Worm (Caenorhabditis elegans) whole organism, mixed stage, embryonic: ENCODE results near the gene gfi-3.

Source experiments
- M03D4.4 ChIP-seq: sonication (generic microtip); optimal IDR thresholded peaks from 2 replicates; lab custom pipeline; 2017; ENCODE audit warnings: mild to moderate bottlenecking, missing genetic modification characterization, missing compliant biosample characterization
- bed-3 ChIP-seq: fragments of 200-800 bp; sonication (Bioruptor generic); optimal IDR thresholded peaks from 3 replicates; lab custom pipeline; 2018; ENCODE audit warnings: mild to moderate bottlenecking, missing genetic modification characterization, moderate library complexity, missing compliant biosample characterization
- blmp-1 ChIP-seq: fragments of 150-350 bp; optimal IDR thresholded peaks from 2 replicates; lab custom pipeline; 2014; ENCODE audit warnings: missing biosample characterization, missing genetic modification characterization
- ceh-39 ChIP-seq: fragments of 150-350 bp; optimal IDR thresholded peaks from 2 replicates; lab custom pipeline; 2014; ENCODE audit warnings: missing biosample characterization, missing genetic modification characterization
- ces-1 ChIP-seq: fragments of 150-350 bp; optimal IDR thresholded peaks from 2 replicates; lab custom pipeline; 2014; ENCODE audit warnings: missing biosample characterization, missing genetic modification reagents, missing genetic modification characterization
- cnd-1 ChIP-seq: fragments of 200-800 bp; sonication (Bioruptor generic); optimal IDR thresholded peaks from 2 replicates; lab custom pipeline; 2018; ENCODE audit warnings: mild to moderate bottlenecking, missing genetic modification characterization, missing compliant biosample characterization
- elt-3 ChIP-seq: fragments of 150-350 bp; optimal IDR thresholded peaks from 2 replicates; lab custom pipeline; 2014; ENCODE audit warnings: missing biosample characterization, missing genetic modification characterization
- flh-1 ChIP-seq: fragments of 200-800 bp; sonication (Bioruptor generic); optimal IDR thresholded peaks from 2 replicates; lab custom pipeline; 2018; ENCODE audit warnings: mild to moderate bottlenecking, missing genetic modification characterization, moderate library complexity, missing compliant biosample characterization
- ham-2 ChIP-seq: fragments of 200-800 bp; sonication (Bioruptor generic); optimal IDR thresholded peaks from 2 replicates; lab custom pipeline; 2018; ENCODE audit warnings: mild to moderate bottlenecking, missing genetic modification characterization, missing compliant biosample characterization
- lin-13 ChIP-seq: fragments of 150-350 bp; optimal IDR thresholded peaks from 2 replicates; lab custom pipeline; 2014; ENCODE audit warnings: missing biosample characterization, missing genetic modification characterization
- lin-32 ChIP-seq: fragments of 200-800 bp; sonication (Bioruptor generic); optimal IDR thresholded peaks from 2 replicates; lab custom pipeline; 2018; ENCODE audit warnings: mild to moderate bottlenecking, missing genetic modification characterization, missing compliant biosample characterization
- lsy-2 ChIP-seq: fragments of 150-350 bp; optimal IDR thresholded peaks from 2 replicates; lab custom pipeline; 2014; ENCODE audit warnings: missing biosample characterization, missing genetic modification characterization
- mab-5 ChIP-seq: fragments of 150-350 bp; optimal IDR thresholded peaks from 2 replicates; lab custom pipeline; 2014; ENCODE audit warnings: missing biosample characterization, missing genetic modification characterization
- mep-1 ChIP-seq: fragments of 150-350 bp; optimal IDR thresholded peaks from 2 replicates; lab custom pipeline; 2017; ENCODE audit warnings: missing biosample characterization, missing genetic modification reagents, missing genetic modification characterization, inconsistent platforms
- mls-2 ChIP-seq: sonication (generic microtip); optimal IDR thresholded peaks from 2 replicates; lab custom pipeline; 2016; ENCODE audit warnings: mild to moderate bottlenecking, missing genetic modification characterization, moderate library complexity, missing compliant biosample characterization
- nhr-2 ChIP-seq: fragments of 150-350 bp; optimal IDR thresholded peaks from 2 replicates; lab custom pipeline; 2014; ENCODE audit warnings: missing biosample characterization, missing genetic modification characterization
- nhr-237 ChIP-seq: fragments of 150-350 bp; optimal IDR thresholded peaks from 2 replicates; lab custom pipeline; 2014; ENCODE audit warnings: missing biosample characterization, missing genetic modification characterization
- nhr-28 ChIP-seq: fragments of 150-350 bp; optimal IDR thresholded peaks from 2 replicates; lab custom pipeline; 2014; ENCODE audit warnings: missing biosample characterization, missing genetic modification characterization
- nhr-76 ChIP-seq: sonication (generic microtip); optimal IDR thresholded peaks from 2 replicates; lab custom pipeline; 2017; ENCODE audit warnings: missing biosample characterization, missing genetic modification characterization
- pha-4 ChIP-seq: fragments of 150-350 bp; optimal IDR thresholded peaks from 2 replicates; lab custom pipeline; 2018; ENCODE audit warnings: missing biosample characterization, missing genetic modification reagents, missing genetic modification characterization
- snpc-4 ChIP-seq: fragments of 150-350 bp; optimal IDR thresholded peaks from 2 replicates; lab custom pipeline; 2014; ENCODE audit warnings: missing biosample characterization, missing genetic modification characterization
- sptf-1 ChIP-seq: sonication (generic microtip); optimal IDR thresholded peaks from 2 replicates; lab custom pipeline; 2017; ENCODE audit warnings: mild to moderate bottlenecking, missing genetic modification characterization, moderate library complexity, missing compliant biosample characterization
- tbx-8 ChIP-seq: fragments of 200-800 bp; sonication (Bioruptor generic); optimal IDR thresholded peaks from 2 replicates; lab custom pipeline; 2018; ENCODE audit warnings: mild to moderate bottlenecking, missing genetic modification characterization, moderate library complexity, missing compliant biosample characterization
- unc-120 ChIP-seq: sonication (generic microtip); optimal IDR thresholded peaks from 2 replicates; lab custom pipeline; 2017; ENCODE audit warnings: missing genetic modification characterization, missing compliant biosample characterization; ENCODE audit not compliant: poor library complexity, severe bottlenecking
- unc-62 ChIP-seq: fragments of 150-350 bp; optimal IDR thresholded peaks from 2 replicates; lab custom pipeline; 2014; ENCODE audit warnings: missing biosample characterization, missing genetic modification reagents, missing genetic modification characterization
- zip-8 ChIP-seq: fragments of 150-350 bp; optimal IDR thresholded peaks from 2 replicates; lab custom pipeline; 2014; ENCODE audit warnings: missing biosample characterization, missing genetic modification characterization
- ztf-11 ChIP-seq: fragments of 150-350 bp; optimal IDR thresholded peaks from 2 replicates; lab custom pipeline; 2014; ENCODE audit warnings: missing biosample characterization, missing genetic modification characterization

The gfi-3 gene

ce11 chrX:14505578-14506353 lies 25.4 kb downstream of the gfi-3 start:
- peak; percentile 10 for TF ChIP-seq cnd-1 (tag; lab: Kevin White, UChicago)
- TF ChIP-seq M03D4.4: peak; percentile 52
- TF ChIP-seq nhr-2 (tag; lab: Kevin White, UChicago): no peak
- TF ChIP-seq blmp-1 (tag; lab: Kevin White, UChicago): no peak
- TF ChIP-seq pha-4: no peak
- TF ChIP-seq zip-8: no peak
- TF ChIP-seq mab-5 (tag; lab: Kevin White, UChicago): no peak
- TF ChIP-seq nhr-28 (tag; lab: Kevin White, UChicago): no peak
- TF ChIP-seq lin-13: no peak
- no peak for TF ChIP-seq ceh-39 (tag; lab: Kevin White, UChicago)

- TF ChIP-seq bed-3 (GFP tag; lab: Kevin White, UChicago) (no peak), nhr-28 (tag; lab: Kevin White, UChicago) (no peak)
Observed at ce11 chrX:14507992-14508391, 27.6 kb downstream of the gfi-3 start.

- TF ChIP-seq mab-5 (tag; lab: Kevin White, UChicago): no peak
- peak; percentile 32 for TF ChIP-seq ham-2 (GFP tag; lab: Kevin White, UChicago)
- TF ChIP-seq unc-62 (GFP tag; lab: Kevin White, UChicago): peak; percentile 83
- TF ChIP-seq elt-3 (tag; lab: Kevin White, UChicago): no peak
- no peak for TF ChIP-seq nhr-28 (tag; lab: Kevin White, UChicago)
- TF ChIP-seq ces-1 (GFP tag; lab: Kevin White, UChicago): no peak
- peak; percentile 43 for TF ChIP-seq unc-120 (tag; lab: Kevin White, UChicago)
Observed at ce11 chrX:14508823-14509259, 28.5 kb downstream of the gfi-3 start.

- TF ChIP-seq zip-8: no peak
- no peak for TF ChIP-seq lin-32 (GFP tag; lab: Kevin White, UChicago)
- no peak for TF ChIP-seq bed-3 (GFP tag; lab: Kevin White, UChicago)
- no peak for TF ChIP-seq nhr-28 (tag; lab: Kevin White, UChicago)
- no peak for TF ChIP-seq tbx-8 (GFP tag; lab: Kevin White, UChicago)
- TF ChIP-seq snpc-4: no peak
- TF ChIP-seq ztf-11 (tag; lab: Kevin White, UChicago): no peak
- no peak for TF ChIP-seq mab-5 (tag; lab: Kevin White, UChicago)
- TF ChIP-seq, all 35 proteins: peak for 0
Observed at ce11 chrX:14510358-14510757, 30.0 kb downstream of the gfi-3 start.

- TF ChIP-seq lin-32 (GFP tag; lab: Kevin White, UChicago): no peak
- no peak for TF ChIP-seq nhr-2 (tag; lab: Kevin White, UChicago)
- TF ChIP-seq flh-1 (GFP tag; lab: Kevin White, UChicago): no peak
- TF ChIP-seq mab-5 (tag; lab: Kevin White, UChicago): no peak
- no peak for TF ChIP-seq nhr-28 (tag; lab: Kevin White, UChicago)
- no peak for TF ChIP-seq lsy-2
- TF ChIP-seq pha-4: no peak
- TF ChIP-seq ceh-39 (tag; lab: Kevin White, UChicago): no peak
- no peak for TF ChIP-seq snpc-4
- no peak for TF ChIP-seq mls-2 (tag; lab: Kevin White, UChicago)
- TF ChIP-seq nhr-237 (tag; lab: Kevin White, UChicago): no peak
- no peak for TF ChIP-seq blmp-1 (tag; lab: Kevin White, UChicago)
- TF ChIP-seq elt-3 (tag; lab: Kevin White, UChicago): no peak
- no peak for TF ChIP-seq nhr-76 (tag; lab: Kevin White, UChicago)
- TF ChIP-seq bed-3 (GFP tag; lab: Kevin White, UChicago): no peak
- TF ChIP-seq, all 35 proteins: peak for 0
Observed at ce11 chrX:14512817-14513216, 32.4 kb downstream of the gfi-3 start, which contains the start of gene fbxa-141. Gene fbxa-141, minus strand, starts transcription at chrX:14512917.

- TF ChIP-seq sptf-1 (tag; lab: Kevin White, UChicago): no peak
- TF ChIP-seq unc-120 (tag; lab: Kevin White, UChicago): peak; percentile 4
- TF ChIP-seq mep-1 (tag; lab: Kevin White, UChicago): peak; percentile 8
- no peak for TF ChIP-seq lin-32 (GFP tag; lab: Kevin White, UChicago)
- TF ChIP-seq ces-1 (GFP tag; lab: Kevin White, UChicago): peak; percentile 93
- no peak for TF ChIP-seq bed-3 (GFP tag; lab: Kevin White, UChicago)
Observed at ce11 chrX:14513462-14513861, 33.1 kb downstream of the gfi-3 start.
